Fruit fly (Drosophila melanogaster): Measurements from ENCODE around the gene CG32240.

Gene CG32240

dm6 chr3L:4371978-4372377, 9.5 kb downstream of the CG32240 start (continued):
- 0 out of 3 replicates have a peak, but pooled peaks have one; percentile 9 for TF ChIP-seq knrl (GFP tag; IDR thresholded peaks at IDR 0.05; ENCODE audit: partially characterized antibody)
- no peak for TF ChIP-seq CG4282 (GFP tag; optimal IDR thresholded peaks at IDR 0.05)
- no peak for TF ChIP-seq ac (GFP tag; optimal IDR thresholded peaks at IDR 0.05)
- no peak for TF ChIP-seq CG10431 (GFP tag; optimal IDR thresholded peaks at IDR 0.05)
- TF ChIP-seq CG3163 (GFP tag; optimal IDR thresholded peaks at IDR 0.05) = no peak
- no peak for TF ChIP-seq gfzf (GFP tag; optimal IDR thresholded peaks at IDR 0.05)
- TF ChIP-seq Camta (GFP tag; optimal IDR thresholded peaks at IDR 0.05) = no peak
- TF ChIP-seq CG32767 (GFP tag; IDR thresholded peaks at IDR 0.05) = no peak
- no peak for TF ChIP-seq CG17186 (GFP tag; optimal IDR thresholded peaks at IDR 0.05)
- TF ChIP-seq Lpt (GFP tag; optimal IDR thresholded peaks at IDR 0.05) = no peak
- TF ChIP-seq bigmax (GFP tag; optimal IDR thresholded peaks at IDR 0.05) = no peak
- no peak for TF ChIP-seq Dp (GFP tag; optimal IDR thresholded peaks at IDR 0.05)
- no peak for TF ChIP-seq ase (GFP tag; IDR thresholded peaks at IDR 0.05)
- no peak for TF ChIP-seq CG1233 (GFP tag; optimal IDR thresholded peaks at IDR 0.05)
- TF ChIP-seq da (GFP tag; optimal IDR thresholded peaks at IDR 0.05) = no peak
- TF ChIP-seq CG43689 (GFP tag; IDR thresholded peaks at IDR 0.05) = no peak
- no peak for TF ChIP-seq Fer1 (GFP tag; optimal IDR thresholded peaks at IDR 0.05)
- no peak for TF ChIP-seq CG34224 (GFP tag; IDR thresholded peaks at IDR 0.05; ENCODE audit: partially characterized antibody)
- TF ChIP-seq tll (GFP tag; optimal IDR thresholded peaks at IDR 0.05) = no peak
- TF ChIP-seq Jarid2 (GFP tag; optimal IDR thresholded peaks at IDR 0.05) = no peak
- TF ChIP-seq ind (GFP tag; optimal IDR thresholded peaks at IDR 0.05) = no peak

- peak; percentile 84 for TF ChIP-seq bbx (GFP tag; IDR thresholded peaks at IDR 0.05; ENCODE audit: partially characterized antibody)
- peak; percentile 89 for TF ChIP-seq sna (GFP tag; IDR thresholded peaks at IDR 0.05; ENCODE audit: partially characterized antibody)
- peak; percentile 47 for TF ChIP-seq trem (tag; optimal IDR thresholded peaks at IDR 0.05)
- TF ChIP-seq jigr1 (GFP tag; IDR thresholded peaks at IDR 0.05) = no peak
- no peak for TF ChIP-seq CG4404 (GFP tag; IDR thresholded peaks at IDR 0.05)
- TF ChIP-seq vvl (GFP tag; IDR thresholded peaks at IDR 0.05) = 0 out of 2 replicates have a peak, but pooled peaks have one; percentile 13
- no peak for TF ChIP-seq Atf-2 (GFP tag; optimal IDR thresholded peaks at IDR 0.05)
- peak; percentile 31; the same call in 1 of the 2 replicates for TF ChIP-seq tna (GFP tag; IDR thresholded peaks at IDR 0.05; ENCODE audit: partially characterized antibody)
- TF ChIP-seq Doc3 (GFP tag; IDR thresholded peaks at IDR 0.05; ENCODE audit: partially characterized antibody) = peak; percentile 87
- TF ChIP-seq CG9797 (GFP tag; optimal IDR thresholded peaks at IDR 0.05) = no peak
- TF ChIP-seq wek (GFP tag; optimal IDR thresholded peaks at IDR 0.05) = no peak
- TF ChIP-seq Bgb (GFP tag; IDR thresholded peaks at IDR 0.05; ENCODE audit: partially characterized antibody) = peak; percentile 82
- no peak for TF ChIP-seq lmd (GFP tag; IDR thresholded peaks at IDR 0.05)
- peak; percentile 63; the same call in 2 of the 3 replicates for TF ChIP-seq CG14860 (GFP tag; IDR thresholded peaks at IDR 0.05; ENCODE audit: partially characterized antibody)
- peak; percentile 93 for TF ChIP-seq E2f2 (GFP tag; IDR thresholded peaks at IDR 0.05)
- peak; percentile 44 for TF ChIP-seq CG2116 (GFP tag; optimal IDR thresholded peaks at IDR 0.05)
- TF ChIP-seq CG13287 (GFP tag; IDR thresholded peaks at IDR 0.05; ENCODE audit: partially characterized antibody) = peak; percentile 94
- TF ChIP-seq CG2875 (GFP tag; optimal IDR thresholded peaks at IDR 0.05) = no peak
- 0 out of 2 replicates have a peak, but pooled peaks have one; percentile 12 for TF ChIP-seq ato (GFP tag; IDR thresholded peaks at IDR 0.05; ENCODE audit: partially characterized antibody)
- TF ChIP-seq CG2129 (GFP tag; IDR thresholded peaks at IDR 0.05; ENCODE audit: partially characterized antibody) = peak; percentile 66; the same call in 1 of the 2 replicates
- no peak for TF ChIP-seq CG18764 (GFP tag; optimal IDR thresholded peaks at IDR 0.05)
- TF ChIP-seq HLH4C (GFP tag; IDR thresholded peaks at IDR 0.05; ENCODE audit: partially characterized antibody) = peak; percentile 67
- TF ChIP-seq CG9932 (GFP tag; IDR thresholded peaks at IDR 0.05) = peak; percentile 50
- no peak for TF ChIP-seq CG6272 (GFP tag; IDR thresholded peaks at IDR 0.05)
- peak; percentile 47 for TF ChIP-seq MBD-R2 (GFP tag; IDR thresholded peaks at IDR 0.05)
- TF ChIP-seq CG10366 (GFP tag; IDR thresholded peaks at IDR 0.05) = no peak
- TF ChIP-seq onecut (GFP tag; IDR thresholded peaks at IDR 0.05) = no peak
- no peak for TF ChIP-seq Dbx (GFP tag; IDR thresholded peaks at IDR 0.05)
- peak; percentile 64; the same call in 1 of the 2 replicates for TF ChIP-seq inv (GFP tag; IDR thresholded peaks at IDR 0.05; ENCODE audit: partially characterized antibody)
Measured at dm6 chr3L:4367339-4367738, 14.1 kb downstream of the CG32240 start, which contains the start of gene CG11342. CG11342 (minus strand) TSS chr3L:4367458.

Measured in whole organism, embryonic.